Worm (Caenorhabditis elegans) whole organism, L4 larva: ENCODE results near the gene mlt-11.

Source experiments
- Y5F2A.4 ChIP-seq: fragments of 200-800 bp; sonication (Bioruptor generic); optimal IDR thresholded peaks from 2 replicates; lab custom pipeline; 2018; ENCODE audit warnings: mild to moderate bottlenecking, missing genetic modification characterization, missing compliant biosample characterization
- ZK337.2 ChIP-seq: fragments of 200-800 bp; sonication (Bioruptor generic); IDR thresholded peaks from 2 replicates; pipeline ENCODE4 v1.3.6; 2022; ENCODE audit warnings: missing genetic modification reagents, missing genetic modification characterization, missing compliant biosample characterization
- aha-1 ChIP-seq: fragments of 150-350 bp; peaks from one replicate; lab custom pipeline; 2014; ENCODE audit warnings: missing biosample characterization, missing genetic modification characterization
- ceh-44 ChIP-seq: fragments of 200-800 bp; sonication (Bioruptor generic); IDR thresholded peaks from 2 replicates; pipeline ENCODE4 v1.3.6; 2022; ENCODE audit warnings: missing genetic modification reagents, missing genetic modification characterization, missing compliant biosample characterization
- ceh-82 ChIP-seq: sonication (generic microtip); optimal IDR thresholded peaks from 2 replicates; lab custom pipeline; 2017; ENCODE audit warnings: missing biosample characterization, missing genetic modification characterization
- dmd-9 ChIP-seq: fragments of 200-800 bp; sonication (Bioruptor generic); IDR thresholded peaks from 2 replicates; pipeline ENCODE4 v1.3.6; 2022; ENCODE audit warnings: missing genetic modification reagents, missing genetic modification characterization, missing compliant biosample characterization
- hlh-11 ChIP-seq: fragments of 200-800 bp; sonication (Bioruptor generic); optimal IDR thresholded peaks from 2 replicates; lab custom pipeline; 2018; ENCODE audit warnings: mild to moderate bottlenecking, missing genetic modification characterization, missing compliant biosample characterization
- hmg-1.1 ChIP-seq: fragments of 200-800 bp; sonication (Bioruptor generic); IDR thresholded peaks from 2 replicates; pipeline ENCODE4 v1.3.6; 2022; ENCODE audit warnings: missing genetic modification reagents, missing genetic modification characterization, missing compliant biosample characterization
- mxl-2 ChIP-seq: fragments of 200-800 bp; sonication (Bioruptor generic); conservative IDR thresholded peaks from 2 replicates; pipeline ENCODE4 v1.3.6; 2022; ENCODE audit warnings: missing genetic modification reagents, missing genetic modification characterization, missing compliant biosample characterization
- unc-62 ChIP-seq, 3 experiments: fragments of 150-350 bp in 1 of 3; sonication (generic microtip); optimal IDR thresholded peaks in 2 of 3; peaks in 1 of 3; 1 replicate in 1 of 3; 2 replicates in 2 of 3; lab custom pipeline; 2014 to 2017; ENCODE audit warnings: missing biosample characterization in 3 of 3, missing genetic modification characterization in 3 of 3, missing genetic modification reagents in 3 of 3, missing genotype in 1 of 3

Gene mlt-11

ce11 chrV:20722447-20722846 is 55.4 kb downstream of the mlt-11 start:
- TF ChIP-seq ZK337.2 (GFP tag; lab: Robert Waterston, UW) = no peak
- TF ChIP-seq mxl-2 = no peak
- peak in 1 of 2 experiments; percentile 73 for TF ChIP-seq unc-62 (GFP tag; optimal IDR thresholded peaks at IDR 0.05 in 1 of 2; lab: Kevin White, UChicago)
- no peak for TF ChIP-seq unc-62 (tag; optimal IDR thresholded peaks at IDR 0.05; lab: Kevin White, UChicago)
- no peak for TF ChIP-seq dmd-9 (GFP tag; lab: Robert Waterston, UW)
- TF ChIP-seq hlh-11 = no peak
- TF ChIP-seq aha-1 (tag; lab: Kevin White, UChicago) = peak; percentile 82
- no peak for TF ChIP-seq Y5F2A.4 (GFP tag; lab: Kevin White, UChicago)
- no peak for TF ChIP-seq hmg-1.1 (GFP tag; lab: Robert Waterston, UW)
- no peak for TF ChIP-seq ceh-44

- TF ChIP-seq aha-1 (tag; lab: Kevin White, UChicago) (peak; percentile 92), ceh-82 (no peak)
- TF ChIP-seq, all 104 proteins: peak for 1
Measured at ce11 chrV:20727458-20727857, 60.5 kb downstream of the mlt-11 start.
